Fruit fly (Drosophila melanogaster) whole organism, embryonic: Measurements from ENCODE around the gene FBXO11.

Source experiments
- Ada2b ChIP-seq: fragments of 200-800 bp; sonication (Bioruptor generic); IDR thresholded peaks from 2 replicates; pipeline ENCODE4 v1.3.6; 2022; ENCODE audit warnings: missing biosample characterization, missing genetic modification characterization
- C15 ChIP-seq: fragments of 200-800 bp; sonication (Bioruptor generic); IDR thresholded peaks from 3 replicates; pipeline ENCODE4 v1.3.6; 2022; ENCODE audit warnings: missing biosample characterization, missing genetic modification characterization
- CG10147 ChIP-seq: fragments of 200-800 bp; sonication (Bioruptor generic); optimal IDR thresholded peaks from 2 replicates; lab custom pipeline; 2019; ENCODE audit warnings: missing biosample characterization, mild to moderate bottlenecking, missing genetic modification characterization, moderate library complexity
- CG10654 ChIP-seq: fragments of 200-800 bp; sonication (Bioruptor generic); optimal IDR thresholded peaks from 2 replicates; lab custom pipeline; 2016; ENCODE audit warnings: missing biosample characterization, missing genetic modification characterization
- CG12391 ChIP-seq: fragments of 200-800 bp; sonication (Bioruptor generic); optimal IDR thresholded peaks from 3 replicates; lab custom pipeline; 2018; ENCODE audit warnings: missing biosample characterization, mild to moderate bottlenecking, missing genetic modification characterization, moderate library complexity
- CG15696 ChIP-seq: fragments of 200-800 bp; sonication (Bioruptor generic); optimal IDR thresholded peaks from 2 replicates; lab custom pipeline; 2019; ENCODE audit warnings: missing biosample characterization, mild to moderate bottlenecking, missing genetic modification characterization, moderate library complexity
- CG2120 ChIP-seq: fragments of 200-800 bp; sonication (Bioruptor generic); optimal IDR thresholded peaks from 3 replicates; lab custom pipeline; 2016; ENCODE audit warnings: missing biosample characterization, missing genetic modification characterization
- CG2678 ChIP-seq: fragments of 200-800 bp; sonication (Bioruptor generic); optimal IDR thresholded peaks from 3 replicates; lab custom pipeline; 2019; ENCODE audit warnings: missing biosample characterization, mild to moderate bottlenecking, missing genetic modification characterization, moderate library complexity
- CG2712 ChIP-seq: fragments of 200-800 bp; optimal IDR thresholded peaks from 3 replicates; lab custom pipeline; 2019; ENCODE audit warnings: missing biosample characterization, mild to moderate bottlenecking, missing genetic modification characterization, moderate library complexity
- CG30403 ChIP-seq: fragments of 200-800 bp; sonication (Bioruptor generic); optimal IDR thresholded peaks from 3 replicates; lab custom pipeline; 2016; ENCODE audit warnings: missing biosample characterization, missing genetic modification characterization
- CG3281 ChIP-seq: fragments of 200-800 bp; sonication (Bioruptor generic); optimal IDR thresholded peaks from 3 replicates; lab custom pipeline; 2017; ENCODE audit warnings: missing biosample characterization, mild to moderate bottlenecking, missing genetic modification characterization
- CG33213 ChIP-seq: fragments of 200-800 bp; sonication (Bioruptor generic); optimal IDR thresholded peaks from 3 replicates; lab custom pipeline; 2016; ENCODE audit warnings: missing biosample characterization, missing genetic modification characterization
- CG34224 ChIP-seq: fragments of 200-800 bp; sonication (Bioruptor generic); IDR thresholded peaks from 3 replicates; pipeline ENCODE4 v1.3.6; 2022; ENCODE audit warnings: missing biosample characterization, missing genetic modification characterization; ENCODE audit not compliant: partially characterized antibody
- CG3847 ChIP-seq: fragments of 200-800 bp; sonication (Bioruptor generic); IDR thresholded peaks from 2 replicates; pipeline ENCODE4 v1.3.6; 2022; ENCODE audit warnings: missing biosample characterization, missing genetic modification characterization
- CG3995 ChIP-seq: fragments of 200-800 bp; sonication (Bioruptor generic); optimal IDR thresholded peaks from 3 replicates; lab custom pipeline; 2016; ENCODE audit warnings: missing biosample characterization, missing genetic modification characterization
- CG5953 ChIP-seq: fragments of 200-800 bp; sonication (Bioruptor generic); IDR thresholded peaks from 2 replicates; pipeline ENCODE4 v1.3.6; 2022; ENCODE audit warnings: missing biosample characterization, missing genetic modification characterization
- CG6175 ChIP-seq: fragments of 200-800 bp; sonication (Bioruptor generic); IDR thresholded peaks from 3 replicates; pipeline ENCODE4 v1.3.6; 2022; ENCODE audit warnings: missing biosample characterization, missing genetic modification characterization
- CG9797 ChIP-seq: fragments of 200-800 bp; sonication (Bioruptor generic); optimal IDR thresholded peaks from 3 replicates; lab custom pipeline; 2018; ENCODE audit warnings: missing biosample characterization, mild to moderate bottlenecking, missing genetic modification characterization
- CkIIα-i1 ChIP-seq: fragments of 200-800 bp; sonication (Bioruptor generic); IDR thresholded peaks from 2 replicates; pipeline ENCODE4 v1.3.6; 2022; ENCODE audit warnings: missing biosample characterization, missing genetic modification characterization
- Dek ChIP-seq: fragments of 200-800 bp; sonication (Bioruptor generic); optimal IDR thresholded peaks from 3 replicates; lab custom pipeline; 2019; ENCODE audit warnings: missing biosample characterization, mild to moderate bottlenecking, missing genetic modification characterization, moderate library complexity
- Dfd ChIP-seq, 2 experiments: fragments of >200 bp; optimal IDR thresholded peaks; 2 replicates each; lab custom pipeline; 2017; ENCODE audit warnings: missing biosample characterization in 2 of 2, missing genetic modification characterization in 2 of 2
- Dip3 ChIP-seq: fragments of 200-800 bp; sonication (Bioruptor generic); optimal IDR thresholded peaks from 3 replicates; lab custom pipeline; 2016; ENCODE audit warnings: missing biosample characterization, missing genetic modification characterization
- Drgx ChIP-seq: fragments of 200-800 bp; sonication (Bioruptor generic); IDR thresholded peaks from 2 replicates; pipeline ENCODE4 v1.3.6; 2022; ENCODE audit warnings: missing biosample characterization, missing genetic modification characterization
- ERR ChIP-seq: fragments of 200-800 bp; sonication (Bioruptor generic); optimal IDR thresholded peaks from 2 replicates; lab custom pipeline; 2016; ENCODE audit warnings: missing biosample characterization, missing genetic modification characterization
- Ets97D ChIP-seq: fragments of 200-800 bp; sonication (Bioruptor generic); optimal IDR thresholded peaks from 3 replicates; lab custom pipeline; 2016; ENCODE audit warnings: missing biosample characterization, missing genetic modification characterization
- Fer1 ChIP-seq: fragments of 200-800 bp; sonication (Bioruptor generic); optimal IDR thresholded peaks from 2 replicates; lab custom pipeline; 2017; ENCODE audit warnings: missing biosample characterization, mild to moderate bottlenecking, missing genetic modification characterization
- Fer3 ChIP-seq: fragments of 200-800 bp; sonication (Bioruptor generic); optimal IDR thresholded peaks from 2 replicates; lab custom pipeline; 2018; ENCODE audit warnings: missing biosample characterization, mild to moderate bottlenecking, missing genetic modification characterization, moderate library complexity
- H15 ChIP-seq: fragments of 200-800 bp; sonication (Bioruptor generic); IDR thresholded peaks from 3 replicates; pipeline ENCODE4 v1.3.6; 2022; ENCODE audit warnings: missing biosample characterization, missing genetic modification characterization
- HLH3B ChIP-seq: fragments of 200-800 bp; sonication (Bioruptor generic); IDR thresholded peaks from 2 replicates; pipeline ENCODE4 v1.3.6; 2022; ENCODE audit warnings: missing biosample characterization, missing genetic modification characterization
- Hey ChIP-seq: fragments of 200-800 bp; sonication (Bioruptor generic); optimal IDR thresholded peaks from 3 replicates; lab custom pipeline; 2018; ENCODE audit warnings: missing biosample characterization, mild to moderate bottlenecking, missing genetic modification characterization
- Kr ChIP-seq: fragments of 200-800 bp; sonication (Bioruptor generic); optimal IDR thresholded peaks from 2 replicates; lab custom pipeline; 2017; ENCODE audit warnings: missing biosample characterization, mild to moderate bottlenecking, missing genetic modification characterization
- NFAT ChIP-seq: fragments of 200-800 bp; sonication (Bioruptor generic); IDR thresholded peaks from 2 replicates; pipeline ENCODE4 v1.3.6; 2022; ENCODE audit warnings: missing biosample characterization, missing genetic modification characterization
- Rfx ChIP-seq: fragments of 200-800 bp; sonication (Bioruptor generic); IDR thresholded peaks from 2 replicates; pipeline ENCODE4 v1.3.6; 2022; ENCODE audit warnings: missing biosample characterization, missing genetic modification characterization
- Xrp1 ChIP-seq: fragments of 200-800 bp; sonication (Bioruptor generic); IDR thresholded peaks from 2 replicates; pipeline ENCODE4 v1.3.6; 2022; ENCODE audit warnings: missing biosample characterization, missing genetic modification characterization
- YL-1 ChIP-seq: fragments of 200-800 bp; sonication (Bioruptor generic); optimal IDR thresholded peaks from 3 replicates; lab custom pipeline; 2017; ENCODE audit warnings: missing biosample characterization, mild to moderate bottlenecking, missing genetic modification characterization
- abd-A ChIP-seq: fragments of 200-800 bp; sonication (Bioruptor generic); optimal IDR thresholded peaks from 3 replicates; lab custom pipeline; 2019; ENCODE audit warnings: missing biosample characterization, mild to moderate bottlenecking, missing genetic modification characterization, moderate library complexity
- aop ChIP-seq: fragments of 200-800 bp; sonication (Bioruptor generic); IDR thresholded peaks from 2 replicates; pipeline ENCODE4 v1.3.6; 2022; ENCODE audit warnings: missing biosample characterization, missing genetic modification characterization
- ase ChIP-seq: fragments of 200-800 bp; sonication (Bioruptor generic); IDR thresholded peaks from 3 replicates; pipeline ENCODE4 v1.3.6; 2022; ENCODE audit warnings: missing biosample characterization, missing genetic modification characterization
- bbx ChIP-seq: fragments of 200-800 bp; sonication (Bioruptor generic); IDR thresholded peaks from 2 replicates; pipeline ENCODE4 v1.3.6; 2022; ENCODE audit warnings: missing biosample characterization, missing genetic modification characterization; ENCODE audit not compliant: partially characterized antibody
- crc ChIP-seq: fragments of 200-800 bp; sonication (Bioruptor generic); optimal IDR thresholded peaks from 2 replicates; lab custom pipeline; 2016; ENCODE audit warnings: missing biosample characterization, missing genetic modification characterization
- croc ChIP-seq: fragments of 200-800 bp; sonication (Bioruptor generic); conservative IDR thresholded peaks from 3 replicates; pipeline ENCODE4 v1.3.6; 2022; ENCODE audit warnings: missing biosample characterization, missing genetic modification characterization
- dysf ChIP-seq: fragments of 200-800 bp; sonication (Bioruptor generic); IDR thresholded peaks from 3 replicates; pipeline ENCODE4 v1.3.6; 2022; ENCODE audit warnings: missing biosample characterization, missing genetic modification characterization
- gsb ChIP-seq: fragments of 200-800 bp; sonication (Bioruptor generic); IDR thresholded peaks from 2 replicates; pipeline ENCODE4 v1.3.6; 2022; ENCODE audit warnings: missing biosample characterization, missing genetic modification characterization
- hbn ChIP-seq: fragments of 200-800 bp; sonication (Bioruptor generic); IDR thresholded peaks from 2 replicates; pipeline ENCODE4 v1.3.6; 2022; ENCODE audit warnings: missing biosample characterization, missing genetic modification characterization; ENCODE audit not compliant: partially characterized antibody
- kah ChIP-seq: fragments of 200-800 bp; sonication (Bioruptor generic); optimal IDR thresholded peaks from 2 replicates; lab custom pipeline; 2018; ENCODE audit warnings: missing biosample characterization, mild to moderate bottlenecking, missing genetic modification characterization
- lbe ChIP-seq: fragments of 200-800 bp; sonication (Bioruptor generic); optimal IDR thresholded peaks from 2 replicates; lab custom pipeline; 2016; ENCODE audit warnings: missing biosample characterization, mild to moderate bottlenecking, missing genetic modification characterization
- pum ChIP-seq: fragments of 200-800 bp; sonication (Bioruptor generic); optimal IDR thresholded peaks from 2 replicates; lab custom pipeline; 2016; ENCODE audit warnings: missing biosample characterization, missing genetic modification characterization
- sisA ChIP-seq: fragments of 200-800 bp; sonication (Bioruptor generic); IDR thresholded peaks from 2 replicates; pipeline ENCODE4 v1.3.6; 2022; ENCODE audit warnings: missing biosample characterization, missing genetic modification characterization
- slou ChIP-seq: fragments of 200-800 bp; sonication (Bioruptor generic); optimal IDR thresholded peaks from 3 replicates; lab custom pipeline; 2016; ENCODE audit warnings: missing biosample characterization, missing genetic modification characterization
- slp2 ChIP-seq: fragments of 200-800 bp; sonication (Bioruptor generic); optimal IDR thresholded peaks from 2 replicates; lab custom pipeline; 2016; ENCODE audit warnings: missing biosample characterization, missing genetic modification characterization
- so ChIP-seq: fragments of 200-800 bp; sonication (Bioruptor generic); IDR thresholded peaks from 3 replicates; pipeline ENCODE4 v1.3.6; 2022; ENCODE audit warnings: missing biosample characterization, missing genetic modification characterization
- stc ChIP-seq: fragments of 200-800 bp; sonication (Bioruptor generic); IDR thresholded peaks from 2 replicates; pipeline ENCODE4 v1.3.6; 2022; ENCODE audit warnings: missing biosample characterization, missing genetic modification characterization
- z ChIP-seq: fragments of 200-800 bp; sonication (Bioruptor generic); IDR thresholded peaks from 3 replicates; pipeline ENCODE4 v1.3.6; 2022; ENCODE audit warnings: missing biosample characterization, missing genetic modification characterization

The FBXO11 gene

DNA sequence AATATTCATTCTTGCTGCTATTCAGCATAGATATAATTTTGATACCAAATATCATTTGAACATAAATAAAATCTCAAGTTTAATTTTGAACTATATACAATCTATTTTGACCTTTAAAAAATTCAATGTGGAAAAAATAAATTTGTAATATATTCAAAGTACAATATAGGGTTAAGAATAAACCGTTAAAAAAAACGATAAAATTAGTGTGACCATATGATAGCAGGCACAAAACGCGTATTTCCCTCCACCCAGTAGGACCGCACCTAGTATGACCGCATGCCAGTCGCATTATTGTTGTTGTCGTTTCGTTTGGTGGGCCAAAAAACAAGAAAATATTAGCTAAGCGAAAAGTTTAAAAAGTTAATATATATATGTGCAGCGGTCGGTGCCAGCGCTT is 16.1 kb downstream of the FBXO11 start, which contains the start of gene CG8516 (continued):
- no peak for TF ChIP-seq CG10654 (GFP tag; lab: Kevin White, UChicago)
- TF ChIP-seq dysf: no peak
- TF ChIP-seq z (GFP tag; lab: Robert Waterston, UW): no peak
- TF ChIP-seq gsb (GFP tag; lab: Robert Waterston, UW): no peak
- no peak for TF ChIP-seq CkIIα-i1 (GFP tag; lab: Robert Waterston, UW)
- TF ChIP-seq Kr: no peak
- TF ChIP-seq CG15696 (tag; lab: Kevin White, UChicago): no peak
- TF ChIP-seq lbe (GFP tag; lab: Kevin White, UChicago): no peak
- no peak for TF ChIP-seq abd-A (tag; lab: Kevin White, UChicago)
- TF ChIP-seq Dip3: no peak
- no peak for TF ChIP-seq stc
- TF ChIP-seq Xrp1 (GFP tag; lab: Robert Waterston, UW): no peak
- TF ChIP-seq CG30403 (GFP tag; lab: Kevin White, UChicago): peak; percentile 13
- TF ChIP-seq sisA (GFP tag; lab: Robert Waterston, UW): no peak
- no peak for TF ChIP-seq NFAT (GFP tag; lab: Robert Waterston, UW)
- TF ChIP-seq ase (GFP tag; lab: Robert Waterston, UW): no peak
- peak; percentile 20 for TF ChIP-seq CG10147 (GFP tag; lab: Kevin White, UChicago)
- no peak for TF ChIP-seq CG2678 (tag; lab: Kevin White, UChicago)
- TF ChIP-seq so (GFP tag; lab: Robert Waterston, UW): no peak
- TF ChIP-seq CG33213: no peak
- TF ChIP-seq CG3995: peak; percentile 68
- peak; percentile 43 for TF ChIP-seq Ets97D (GFP tag; lab: Kevin White, UChicago)
- no peak for TF ChIP-seq CG3281 (GFP tag; lab: Kevin White, UChicago)
- peak; percentile 93 for TF ChIP-seq CG9797 (GFP tag; lab: Kevin White, UChicago)
- no peak for TF ChIP-seq aop (GFP tag; lab: Robert Waterston, UW)
- no peak for TF ChIP-seq CG34224 (GFP tag; lab: Robert Waterston, UW)
- no peak for TF ChIP-seq slou (GFP tag; lab: Kevin White, UChicago)
- 0 out of 2 replicates have a peak, but pooled peaks have one; percentile 11 for TF ChIP-seq Drgx (GFP tag; lab: Robert Waterston, UW)
- TF ChIP-seq CG3847 (GFP tag; lab: Robert Waterston, UW): peak; percentile 37; the same call in 1 of the 2 replicates
- TF ChIP-seq Fer1 (GFP tag; lab: Kevin White, UChicago): no peak
- no peak for TF ChIP-seq H15
- TF ChIP-seq HLH3B (GFP tag; lab: Robert Waterston, UW): no peak
- no peak for TF ChIP-seq Fer3 (tag; lab: Kevin White, UChicago)
- TF ChIP-seq Dfd (GFP tag; optimal IDR thresholded peaks at IDR 0.05; lab: Kevin White, UChicago): no peak
- no peak for TF ChIP-seq kah (GFP tag; lab: Kevin White, UChicago)
- peak; percentile 33 for TF ChIP-seq CG12391 (tag; lab: Kevin White, UChicago)
- no peak for TF ChIP-seq croc (GFP tag; lab: Robert Waterston, UW)
- TF ChIP-seq CG2712: peak; percentile 30
- TF ChIP-seq C15 (GFP tag; lab: Robert Waterston, UW): no peak
- no peak for TF ChIP-seq CG6175 (GFP tag; lab: Robert Waterston, UW)
- TF ChIP-seq CG2120 (GFP tag; lab: Kevin White, UChicago): peak; percentile 41
- no peak for TF ChIP-seq crc
- no peak; the same call in 1 of the 2 replicates for TF ChIP-seq bbx (GFP tag; lab: Robert Waterston, UW)
- no peak for TF ChIP-seq CG5953 (GFP tag; lab: Robert Waterston, UW)
- 0 out of 2 replicates have a peak, but pooled peaks have one; percentile 7 for TF ChIP-seq Ada2b (GFP tag; lab: Robert Waterston, UW)
- no peak for TF ChIP-seq slp2 (GFP tag; lab: Kevin White, UChicago)
- TF ChIP-seq ERR: no peak
- peak; percentile 30 for TF ChIP-seq Dek (tag; lab: Kevin White, UChicago)
- TF ChIP-seq hbn: no peak
- TF ChIP-seq pum (GFP tag; lab: Kevin White, UChicago): no peak
- TF ChIP-seq Rfx (GFP tag; lab: Robert Waterston, UW): peak; percentile 33; the same call in 1 of the 2 replicates
- TF ChIP-seq YL-1 (GFP tag; lab: Kevin White, UChicago): peak; percentile 77
- TF ChIP-seq Hey (tag; lab: Kevin White, UChicago): no peak
